Worm (Caenorhabditis elegans) whole organism, mixed stage, embryonic: ENCODE data around the gene nos-3.

Source experiments
- blmp-1 ChIP-seq: fragments of 150-350 bp; optimal IDR thresholded peaks from 2 replicates; lab custom pipeline; 2014; ENCODE audit warnings: missing biosample characterization, missing genetic modification characterization
- lsy-2 ChIP-seq: fragments of 150-350 bp; optimal IDR thresholded peaks from 2 replicates; lab custom pipeline; 2014; ENCODE audit warnings: missing biosample characterization, missing genetic modification characterization
- nhr-12 ChIP-seq: fragments of 150-350 bp; optimal IDR thresholded peaks from 2 replicates; lab custom pipeline; 2014; ENCODE audit warnings: missing biosample characterization, missing genetic modification characterization
- unc-39 ChIP-seq: fragments of 150-350 bp; optimal IDR thresholded peaks from 2 replicates; lab custom pipeline; 2014; ENCODE audit warnings: missing biosample characterization, missing genetic modification characterization

- no peak for TF ChIP-seq unc-39
- no peak for TF ChIP-seq nhr-12 (tag; lab: Kevin White, UChicago)
- no peak for TF ChIP-seq blmp-1 (tag; lab: Kevin White, UChicago)
- TF ChIP-seq lsy-2 (tag; lab: Kevin White, UChicago): no peak
Measured at ce11 chrII:9759382-9759781, 13.3 kb downstream of the nos-3 start.
